Worm (Caenorhabditis elegans): ENCODE data around the gene nspc-10.

Gene nspc-10

ce11 chrX:12331795-12332194, 11.6 kb upstream of the nspc-10 start, which contains the start of gene srd-46:
Gene srd-46, plus strand, starts transcription at chrX:12332095.
- TF ChIP-seq skn-1 (tag; optimal IDR thresholded peaks at IDR 0.05) (no peak), R02D3.7 (tag; optimal IDR thresholded peaks at IDR 0.05) (no peak), sea-2 (GFP tag; optimal IDR thresholded peaks at IDR 0.05) (no peak), fkh-2 (tag; optimal IDR thresholded peaks at IDR 0.05) (no peak), ZK546.5 (tag; optimal IDR thresholded peaks at IDR 0.05) (no peak), tbx-2 (tag; optimal IDR thresholded peaks at IDR 0.05) (no peak), nhr-77 (tag; optimal IDR thresholded peaks at IDR 0.05) (no peak), ceh-16 (tag; optimal IDR thresholded peaks at IDR 0.05) (no peak), mml-1 (tag; optimal IDR thresholded peaks at IDR 0.05) (no peak), aly-2 (tag; optimal IDR thresholded peaks at IDR 0.05) (no peak), lsy-12 (tag; optimal IDR thresholded peaks at IDR 0.05) (no peak), snpc-4 (tag; optimal IDR thresholded peaks at IDR 0.05) (no peak)

- TF ChIP-seq nhr-77 (tag; optimal IDR thresholded peaks at IDR 0.05): no peak
- TF ChIP-seq daf-12 (tag; optimal IDR thresholded peaks at IDR 0.05): no peak
- TF ChIP-seq ZK546.5 (tag; optimal IDR thresholded peaks at IDR 0.05): no peak
- TF ChIP-seq unc-39 (tag; optimal IDR thresholded peaks at IDR 0.05): no peak
- TF ChIP-seq fkh-2 (tag; optimal IDR thresholded peaks at IDR 0.05): no peak
- no peak for TF ChIP-seq nhr-12 (tag; optimal IDR thresholded peaks at IDR 0.05)
- TF ChIP-seq jun-1 (tag; optimal IDR thresholded peaks at IDR 0.05): no peak
- no peak for TF ChIP-seq ztf-4 (tag; optimal IDR thresholded peaks at IDR 0.05)
- no peak for TF ChIP-seq ztf-11 (tag; optimal IDR thresholded peaks at IDR 0.05)
- TF ChIP-seq ceh-16 (tag; optimal IDR thresholded peaks at IDR 0.05): no peak
- no peak for TF ChIP-seq aly-2 (tag; optimal IDR thresholded peaks at IDR 0.05)
- no peak for TF ChIP-seq nhr-67 (tag; optimal IDR thresholded peaks at IDR 0.05)
- TF ChIP-seq egl-27 (tag; optimal IDR thresholded peaks at IDR 0.05): no peak
- no peak for TF ChIP-seq elt-3 (tag; optimal IDR thresholded peaks at IDR 0.05)
- TF ChIP-seq elt-2 (tag; optimal IDR thresholded peaks at IDR 0.05): no peak
These were observed 9.9 kb upstream of the nspc-10 start, which contains the start of gene srd-47 for ce11 chrX:12333479-12333878. Gene srd-47, plus strand, starts transcription at chrX:12333642.

ce11 chrX:12335808-12336207, 7.6 kb upstream of the nspc-10 start, which contains the start of gene srd-48:
Gene srd-48, plus strand, starts transcription at chrX:12336108.
- TF ChIP-seq snpc-4 (tag; optimal IDR thresholded peaks at IDR 0.05): no peak
- TF ChIP-seq ztf-11 (tag; optimal IDR thresholded peaks at IDR 0.05): no peak
- TF ChIP-seq lin-15B (tag; optimal IDR thresholded peaks at IDR 0.05): no peak

ce11 chrX:12337846-12338490, 5.4 kb upstream of the nspc-10 start, which contains the start of gene srd-44:
Gene srd-44, plus strand, starts transcription at chrX:12338440.
- TF ChIP-seq nhr-43 (tag; optimal IDR thresholded peaks at IDR 0.05; ENCODE audit: poor library complexity, severe bottlenecking): peak; percentile 10
- TF ChIP-seq aly-2 (tag; optimal IDR thresholded peaks at IDR 0.05): no peak

ce11 chrX:12341338-12341737, 2.1 kb upstream of the nspc-10 start, which contains the start of gene zig-2:
Gene zig-2, minus strand, starts transcription at chrX:12341438.
- TF ChIP-seq ceh-28 (tag; optimal IDR thresholded peaks at IDR 0.05): no peak
- TF ChIP-seq nhr-25 (tag; optimal IDR thresholded peaks at IDR 0.05): no peak
- TF ChIP-seq ztf-4 (tag; optimal IDR thresholded peaks at IDR 0.05): no peak
- no peak for TF ChIP-seq daf-12 (tag; optimal IDR thresholded peaks at IDR 0.05)
- no peak for TF ChIP-seq eor-1 (tag; optimal IDR thresholded peaks at IDR 0.05)
- TF ChIP-seq ZK546.5 (tag; optimal IDR thresholded peaks at IDR 0.05): no peak
- TF ChIP-seq jun-1 (tag; optimal IDR thresholded peaks at IDR 0.05): no peak

- no peak for TF ChIP-seq hmg-11 (tag; optimal IDR thresholded peaks at IDR 0.05)
- TF ChIP-seq ceh-9 (tag; optimal IDR thresholded peaks at IDR 0.05): no peak
- no peak for TF ChIP-seq fkh-2 (tag; optimal IDR thresholded peaks at IDR 0.05)
- no peak for TF ChIP-seq ZK546.5 (tag; optimal IDR thresholded peaks at IDR 0.05)
- no peak for TF ChIP-seq pha-4 (tag; optimal IDR thresholded peaks at IDR 0.05)
- no peak for TF ChIP-seq sea-2 (GFP tag; optimal IDR thresholded peaks at IDR 0.05)
- TF ChIP-seq jun-1 (tag; optimal IDR thresholded peaks at IDR 0.05): no peak
- no peak for TF ChIP-seq lin-39 (tag; optimal IDR thresholded peaks at IDR 0.05)
- no peak for TF ChIP-seq nhr-25 (tag; optimal IDR thresholded peaks at IDR 0.05)
- no peak for TF ChIP-seq tbx-2 (tag; optimal IDR thresholded peaks at IDR 0.05)
- no peak for TF ChIP-seq nhr-77 (tag; optimal IDR thresholded peaks at IDR 0.05)
- TF ChIP-seq nhr-43 (tag; optimal IDR thresholded peaks at IDR 0.05; ENCODE audit: poor library complexity, severe bottlenecking): no peak
- TF ChIP-seq elt-1 (tag; optimal IDR thresholded peaks at IDR 0.05): no peak
- TF ChIP-seq unc-39 (tag; optimal IDR thresholded peaks at IDR 0.05): no peak
- no peak for TF ChIP-seq mdl-1 (tag; optimal IDR thresholded peaks at IDR 0.05)
- no peak for TF ChIP-seq skn-1 (tag; optimal IDR thresholded peaks at IDR 0.05)
- no peak for TF ChIP-seq elt-2 (tag; optimal IDR thresholded peaks at IDR 0.05)
These were observed 3.3 kb downstream of the nspc-10 start, which contains the start of gene F42F12.11 for ce11 chrX:12346729-12347128. Gene F42F12.11, plus strand, starts transcription at chrX:12347029.
